Fruit fly (Drosophila melanogaster) whole organism, embryonic: Measurements from ENCODE around the gene MTF-1.

Experiments
- Bteb2 ChIP-seq: fragments of 200-800 bp; sonication (Bioruptor generic); optimal IDR thresholded peaks from 2 replicates; lab custom pipeline; 2016; ENCODE audit warnings: missing biosample characterization, missing genetic modification characterization
- CG10147 ChIP-seq: fragments of 200-800 bp; sonication (Bioruptor generic); optimal IDR thresholded peaks from 2 replicates; lab custom pipeline; 2019; ENCODE audit warnings: missing biosample characterization, mild to moderate bottlenecking, missing genetic modification characterization, moderate library complexity
- CG10209 ChIP-seq: fragments of 200-800 bp; sonication (Bioruptor generic); optimal IDR thresholded peaks from 3 replicates; lab custom pipeline; 2017; ENCODE audit warnings: missing biosample characterization, mild to moderate bottlenecking, missing genetic modification characterization, missing genetic modification reagents
- CG10274 ChIP-seq: fragments of 200-800 bp; sonication (Bioruptor generic); optimal IDR thresholded peaks from 3 replicates; lab custom pipeline; 2017; ENCODE audit warnings: missing biosample characterization, mild to moderate bottlenecking, missing genetic modification characterization
- CG10366 ChIP-seq: fragments of 200-800 bp; sonication (Bioruptor generic); IDR thresholded peaks from 2 replicates; pipeline ENCODE4 v1.3.6; 2022; ENCODE audit warnings: missing biosample characterization, missing genetic modification characterization
- CG11093 ChIP-seq: fragments of 200-800 bp; sonication (Bioruptor generic); IDR thresholded peaks from 3 replicates; pipeline ENCODE4 v1.3.6; 2022; ENCODE audit warnings: missing biosample characterization, missing genetic modification characterization
- CG11696 ChIP-seq: fragments of 200-800 bp; sonication (Bioruptor generic); IDR thresholded peaks from 2 replicates; pipeline ENCODE4 v1.3.6; 2022; ENCODE audit warnings: missing biosample characterization, missing genetic modification characterization
- CG12391 ChIP-seq: fragments of 200-800 bp; sonication (Bioruptor generic); optimal IDR thresholded peaks from 3 replicates; lab custom pipeline; 2018; ENCODE audit warnings: missing biosample characterization, mild to moderate bottlenecking, missing genetic modification characterization, moderate library complexity
- CG12942 ChIP-seq: fragments of 200-800 bp; sonication (Bioruptor generic); optimal IDR thresholded peaks from 3 replicates; lab custom pipeline; 2016; ENCODE audit warnings: missing biosample characterization, missing genetic modification characterization
- CG13296 ChIP-seq: fragments of 200-800 bp; sonication (Bioruptor generic); optimal IDR thresholded peaks from 3 replicates; lab custom pipeline; 2018; ENCODE audit warnings: missing biosample characterization, mild to moderate bottlenecking, missing genetic modification characterization
- CG15073 ChIP-seq: fragments of 200-800 bp; sonication (Bioruptor generic); optimal IDR thresholded peaks from 2 replicates; lab custom pipeline; 2016; ENCODE audit warnings: missing biosample characterization, missing genetic modification characterization
- CG16813 ChIP-seq: fragments of 200-800 bp; sonication (Bioruptor generic); IDR thresholded peaks from 3 replicates; pipeline ENCODE4 v1.3.6; 2022; ENCODE audit warnings: missing biosample characterization, missing genetic modification characterization; ENCODE audit not compliant: partially characterized antibody
- CG17186 ChIP-seq: fragments of 200-800 bp; sonication (Bioruptor generic); optimal IDR thresholded peaks from 3 replicates; lab custom pipeline; 2017; ENCODE audit warnings: missing biosample characterization, missing genetic modification reagents, missing genetic modification characterization
- CG17328 ChIP-seq: fragments of 200-800 bp; sonication (Bioruptor generic); IDR thresholded peaks from 2 replicates; pipeline ENCODE4 v1.3.6; 2022; ENCODE audit warnings: missing biosample characterization, missing genetic modification characterization
- CG17802 ChIP-seq: fragments of 200-800 bp; sonication (Bioruptor generic); optimal IDR thresholded peaks from 2 replicates; lab custom pipeline; 2018; ENCODE audit warnings: missing biosample characterization, mild to moderate bottlenecking, missing genetic modification characterization, moderate library complexity
- CG3163 ChIP-seq: fragments of 200-800 bp; sonication (Bioruptor generic); optimal IDR thresholded peaks from 3 replicates; lab custom pipeline; 2016; ENCODE audit warnings: missing biosample characterization, missing genetic modification characterization
- CG3407 ChIP-seq: fragments of 200-800 bp; sonication (Bioruptor generic); optimal IDR thresholded peaks from 2 replicates; lab custom pipeline; 2018; ENCODE audit warnings: missing biosample characterization, mild to moderate bottlenecking, missing genetic modification characterization
- CG7357 ChIP-seq: fragments of 200-800 bp; sonication (Bioruptor generic); IDR thresholded peaks from 3 replicates; pipeline ENCODE4 v1.3.6; 2022; ENCODE audit warnings: missing biosample characterization, missing genetic modification characterization
- Deaf1 ChIP-seq: fragments of 200-800 bp; optimal IDR thresholded peaks from 3 replicates; lab custom pipeline; 2019; ENCODE audit warnings: missing biosample characterization, mild to moderate bottlenecking, missing genetic modification characterization, moderate library complexity
- E2f1 ChIP-seq: fragments of 200-800 bp; sonication (Bioruptor generic); IDR thresholded peaks from 2 replicates; pipeline ENCODE4 v1.3.6; 2022; ENCODE audit warnings: missing biosample characterization, missing genetic modification characterization
- Elba2 ChIP-seq: fragments of 200-800 bp; sonication (Bioruptor generic); optimal IDR thresholded peaks from 3 replicates; lab custom pipeline; 2016; ENCODE audit warnings: missing biosample characterization, missing genetic modification characterization
- Hmr ChIP-seq: fragments of 200-800 bp; sonication (Bioruptor generic); optimal IDR thresholded peaks from 3 replicates; lab custom pipeline; 2017; ENCODE audit warnings: mild to moderate bottlenecking, missing biosample characterization, missing genetic modification reagents, missing genetic modification characterization
- Hr51 ChIP-seq, 2 experiments: fragments of 200-800 bp; sonication (Bioruptor generic); optimal IDR thresholded peaks; 2 replicates in 1 of 2; 3 replicates in 1 of 2; lab custom pipeline; 2016 to 2018; ENCODE audit warnings: missing biosample characterization in 2 of 2, missing genetic modification characterization in 2 of 2, mild to moderate bottlenecking in 1 of 2, moderate library complexity in 1 of 2
- Hsf ChIP-seq: fragments of 200-800 bp; sonication (Bioruptor generic); optimal IDR thresholded peaks from 3 replicates; lab custom pipeline; 2016; ENCODE audit warnings: missing biosample characterization, missing genetic modification characterization
- Max ChIP-seq: fragments of 200-800 bp; sonication (Bioruptor generic); optimal IDR thresholded peaks from 2 replicates; lab custom pipeline; 2016; ENCODE audit warnings: missing biosample characterization, mild to moderate bottlenecking, missing genetic modification characterization
- Mrtf ChIP-seq: fragments of 200-800 bp; sonication (Bioruptor generic); IDR thresholded peaks from 3 replicates; pipeline ENCODE4 v1.3.6; 2022; ENCODE audit warnings: missing biosample characterization, missing genetic modification characterization
- Ssrp ChIP-seq: fragments of 200-800 bp; sonication (Bioruptor generic); optimal IDR thresholded peaks from 2 replicates; lab custom pipeline; 2018; ENCODE audit warnings: missing biosample characterization, mild to moderate bottlenecking, missing genetic modification characterization, moderate library complexity
- ac ChIP-seq: fragments of 200-800 bp; sonication (Bioruptor generic); optimal IDR thresholded peaks from 3 replicates; lab custom pipeline; 2017; ENCODE audit warnings: missing biosample characterization, mild to moderate bottlenecking, missing genetic modification characterization
- bab2 ChIP-seq: fragments of 200-800 bp; sonication (Bioruptor generic); optimal IDR thresholded peaks from 2 replicates; lab custom pipeline; 2016; ENCODE audit warnings: missing biosample characterization, missing genetic modification characterization
- btn ChIP-seq: fragments of 200-800 bp; sonication (Bioruptor generic); optimal IDR thresholded peaks from 2 replicates; lab custom pipeline; 2016; ENCODE audit warnings: missing biosample characterization, missing genetic modification characterization
- crp ChIP-seq, 2 experiments: fragments of 200-800 bp; sonication (Bioruptor generic); optimal IDR thresholded peaks; 2 replicates in 1 of 2; 3 replicates in 1 of 2; lab custom pipeline; 2017; ENCODE audit warnings: missing biosample characterization in 2 of 2, missing genetic modification characterization in 2 of 2, mild to moderate bottlenecking in 1 of 2, moderate library complexity in 1 of 2
- da ChIP-seq: fragments of 200-800 bp; sonication (Bioruptor generic); optimal IDR thresholded peaks from 2 replicates; lab custom pipeline; 2016; ENCODE audit warnings: missing biosample characterization, missing genetic modification characterization
- dmrt99B ChIP-seq: fragments of 200-800 bp; sonication (Bioruptor generic); optimal IDR thresholded peaks from 2 replicates; lab custom pipeline; 2018; ENCODE audit warnings: missing biosample characterization, mild to moderate bottlenecking, missing genetic modification characterization, moderate library complexity
- dpn ChIP-seq, 2 experiments: fragments of 200-800 bp; sonication (Bioruptor generic); optimal IDR thresholded peaks; 3 replicates each; lab custom pipeline; 2016; ENCODE audit warnings: missing biosample characterization in 2 of 2, missing genetic modification characterization in 2 of 2
- dysf ChIP-seq: fragments of 200-800 bp; sonication (Bioruptor generic); IDR thresholded peaks from 3 replicates; pipeline ENCODE4 v1.3.6; 2022; ENCODE audit warnings: missing biosample characterization, missing genetic modification characterization
- gsb ChIP-seq: fragments of 200-800 bp; sonication (Bioruptor generic); IDR thresholded peaks from 2 replicates; pipeline ENCODE4 v1.3.6; 2022; ENCODE audit warnings: missing biosample characterization, missing genetic modification characterization
- jumu ChIP-seq: fragments of 200-800 bp; sonication (Bioruptor generic); optimal IDR thresholded peaks from 3 replicates; lab custom pipeline; 2016; ENCODE audit warnings: missing biosample characterization, missing genetic modification characterization
- nau ChIP-seq: fragments of 200-800 bp; sonication (Bioruptor generic); optimal IDR thresholded peaks from 3 replicates; lab custom pipeline; 2017; ENCODE audit warnings: missing biosample characterization, mild to moderate bottlenecking, missing genetic modification characterization, missing genetic modification reagents
- nerfin-2 ChIP-seq: fragments of 200-800 bp; sonication (Bioruptor generic); IDR thresholded peaks from 2 replicates; pipeline ENCODE4 v1.3.6; 2022; ENCODE audit warnings: missing biosample characterization, missing genetic modification characterization; ENCODE audit not compliant: partially characterized antibody
- org-1 ChIP-seq: fragments of 200-800 bp; sonication (Bioruptor generic); optimal IDR thresholded peaks from 2 replicates; lab custom pipeline; 2017; ENCODE audit warnings: missing biosample characterization, missing genetic modification characterization
- salm ChIP-seq: fragments of 200-800 bp; sonication (Bioruptor generic); optimal IDR thresholded peaks from 2 replicates; lab custom pipeline; 2018; ENCODE audit warnings: missing biosample characterization, mild to moderate bottlenecking, missing genetic modification characterization
- schlank ChIP-seq: fragments of 200-800 bp; sonication (Bioruptor generic); optimal IDR thresholded peaks from 2 replicates; lab custom pipeline; 2018; ENCODE audit warnings: missing biosample characterization, mild to moderate bottlenecking, missing genetic modification characterization
- scrt ChIP-seq: fragments of 200-800 bp; sonication (Bioruptor generic); optimal IDR thresholded peaks from 2 replicates; lab custom pipeline; 2018; ENCODE audit warnings: missing biosample characterization, mild to moderate bottlenecking, missing genetic modification characterization, moderate library complexity
- slou ChIP-seq: fragments of 200-800 bp; sonication (Bioruptor generic); optimal IDR thresholded peaks from 3 replicates; lab custom pipeline; 2016; ENCODE audit warnings: missing biosample characterization, missing genetic modification characterization
- so ChIP-seq: fragments of 200-800 bp; sonication (Bioruptor generic); IDR thresholded peaks from 3 replicates; pipeline ENCODE4 v1.3.6; 2022; ENCODE audit warnings: missing biosample characterization, missing genetic modification characterization
- sr ChIP-seq: fragments of 200-800 bp; sonication (Bioruptor generic); IDR thresholded peaks from 3 replicates; pipeline ENCODE4 v1.3.6; 2022; ENCODE audit warnings: missing biosample characterization, missing genetic modification characterization
- toy ChIP-seq: fragments of 200-800 bp; sonication (Bioruptor generic); IDR thresholded peaks from 2 replicates; pipeline ENCODE4 v1.3.6; 2022; ENCODE audit warnings: missing biosample characterization, missing genetic modification characterization
- trh ChIP-seq: fragments of 200-800 bp; sonication (Bioruptor generic); optimal IDR thresholded peaks from 2 replicates; lab custom pipeline; 2016; ENCODE audit warnings: missing biosample characterization, missing genetic modification characterization
- yki ChIP-seq: fragments of >200 bp; optimal IDR thresholded peaks from 3 replicates; lab custom pipeline; 2018
- zen ChIP-seq: fragments of 200-800 bp; sonication (Bioruptor generic); optimal IDR thresholded peaks from 3 replicates; lab custom pipeline; 2018; ENCODE audit warnings: missing biosample characterization, mild to moderate bottlenecking, missing genetic modification characterization, moderate library complexity

The MTF-1 gene

dm6 chr3L:9426656-9427294 is 3.3 kb upstream of the MTF-1 start, which contains the start of the genes Atat and Shc (continued):
- TF ChIP-seq crp (GFP tag; optimal IDR thresholded peaks at IDR 0.05; lab: Kevin White, UChicago) (peak in 1 of 2 experiments; percentile 77), Mrtf (GFP tag; lab: Robert Waterston, UW) (peak; percentile 100), toy (GFP tag; lab: Robert Waterston, UW) (peak; percentile 99), Bteb2 (GFP tag; lab: Kevin White, UChicago) (peak; percentile 99), nerfin-2 (GFP tag; lab: Robert Waterston, UW) (peak; percentile 77), btn (GFP tag; lab: Kevin White, UChicago) (peak; percentile 98), trh (GFP tag; lab: Kevin White, UChicago) (peak; percentile 99), CG10209 (GFP tag; lab: Kevin White, UChicago) (peak; percentile 99), gsb (GFP tag; lab: Robert Waterston, UW) (peak; percentile 99), CG17186 (GFP tag; lab: Kevin White, UChicago) (peak; percentile 95), CG16813 (peak; percentile 96), so (peak; percentile 98), CG3163 (peak; percentile 96), da (GFP tag; lab: Kevin White, UChicago) (peak; percentile 99), jumu (GFP tag; lab: Kevin White, UChicago) (peak; percentile 100), dmrt99B (peak; percentile 97), salm (peak; percentile 93), bab2 (GFP tag; lab: Kevin White, UChicago) (peak; percentile 100), dpn (GFP tag; optimal IDR thresholded peaks at IDR 0.05; lab: Kevin White, UChicago) (peak; percentile 100), yki (lab: Kevin White, UChicago) (no peak), CG17802 (peak; percentile 93), slou (GFP tag; lab: Kevin White, UChicago) (peak; percentile 99), CG12391 (tag; lab: Kevin White, UChicago) (peak; percentile 99), CG3407 (peak; percentile 92), E2f1 (GFP tag; lab: Robert Waterston, UW) (peak; percentile 99), zen (tag; lab: Kevin White, UChicago) (peak; percentile 99), CG15073 (peak; percentile 92), scrt (GFP tag; lab: Kevin White, UChicago) (peak; percentile 94), CG11093 (GFP tag; lab: Robert Waterston, UW) (peak; percentile 100), Hsf (GFP tag; lab: Kevin White, UChicago) (peak; percentile 100), Deaf1 (tag; lab: Kevin White, UChicago) (peak; percentile 84), CG17328 (GFP tag; lab: Robert Waterston, UW) (peak; percentile 99), CG12942 (peak; percentile 100), ac (peak; percentile 92), CG13296 (GFP tag; lab: Kevin White, UChicago) (peak; percentile 97), dysf (peak; percentile 100), org-1 (peak; percentile 96), Max (GFP tag; lab: Kevin White, UChicago) (peak; percentile 99), nau (GFP tag; lab: Kevin White, UChicago) (peak; percentile 95), CG10147 (peak; percentile 99), CG10274 (peak; percentile 95), CG7357 (GFP tag; lab: Robert Waterston, UW) (peak; percentile 98), Hmr (GFP tag; lab: Kevin White, UChicago) (peak; percentile 99), CG11696 (GFP tag; lab: Robert Waterston, UW) (peak; percentile 95), Hr51 (GFP tag; optimal IDR thresholded peaks at IDR 0.05; lab: Kevin White, UChicago) (peak; percentile 97 to 100), Ssrp (peak; percentile 99), CG10366 (peak; percentile 100), schlank (peak; percentile 98), Elba2 (GFP tag; lab: Kevin White, UChicago) (peak; percentile 96), sr (peak; percentile 95)
